Fruit fly (Drosophila melanogaster): ENCODE data around the gene Whamy.

DNA sequence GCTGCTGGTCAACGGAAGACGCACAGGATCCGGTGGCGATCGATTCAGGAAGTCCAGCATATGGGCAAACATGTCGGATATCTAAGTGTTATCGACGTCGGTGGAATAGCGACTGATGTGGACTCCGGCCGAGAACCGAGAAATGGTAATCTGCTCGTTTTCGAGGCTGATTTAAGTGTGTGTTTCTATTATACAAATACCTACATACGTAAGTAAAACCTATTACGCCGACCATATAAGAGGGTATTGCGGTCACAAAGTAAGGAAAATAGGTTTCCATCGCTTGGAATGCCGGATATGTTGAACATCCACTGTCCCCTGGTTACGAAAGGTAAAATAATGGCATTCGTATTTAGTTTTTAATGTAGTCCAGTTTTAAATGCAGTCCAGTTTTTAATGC lies 44.1 kb upstream of the Whamy start, which contains the start of gene CG9459:
- no peak for TF ChIP-seq CG4360 (GFP tag; IDR thresholded peaks at IDR 0.05)
- no peak for TF ChIP-seq Blimp-1 (GFP tag; optimal IDR thresholded peaks at IDR 0.05)
- TF ChIP-seq CG30403 (GFP tag; optimal IDR thresholded peaks at IDR 0.05) = no peak
- no peak for TF ChIP-seq CG4707 (GFP tag; optimal IDR thresholded peaks at IDR 0.05)
- TF ChIP-seq seq (GFP tag; IDR thresholded peaks at IDR 0.05) = no peak
- no peak for TF ChIP-seq salm (tag; optimal IDR thresholded peaks at IDR 0.05)
- TF ChIP-seq CG13424 (tag; optimal IDR thresholded peaks at IDR 0.05) = no peak
- TF ChIP-seq Sin3A (optimal IDR thresholded peaks at IDR 0.05) = no peak
- no peak for TF ChIP-seq usp (GFP tag; optimal IDR thresholded peaks at IDR 0.05)
- no peak for TF ChIP-seq abd-A (tag; optimal IDR thresholded peaks at IDR 0.05)

All from whole organism, embryonic.